Worm (Caenorhabditis elegans) whole organism, L3 larva: Measurements from ENCODE around the gene sdz-6.

Experiments
- R02D3.7 ChIP-seq: fragments of 150-350 bp; optimal IDR thresholded peaks from 2 replicates; lab custom pipeline; 2014; ENCODE audit warnings: missing biosample characterization, missing genetic modification characterization
- ZK546.5 ChIP-seq: sonication (generic microtip); optimal IDR thresholded peaks from 2 replicates; lab custom pipeline; 2017; ENCODE audit warnings: missing biosample characterization, missing genetic modification characterization
- aly-2 ChIP-seq: fragments of 150-350 bp; optimal IDR thresholded peaks from 2 replicates; lab custom pipeline; 2014; ENCODE audit warnings: missing biosample characterization, missing genetic modification characterization
- ama-1 ChIP-seq: fragments of 150-350 bp; optimal IDR thresholded peaks from 2 replicates; lab custom pipeline; 2018
- ceh-82 ChIP-seq: fragments of 150-350 bp; optimal IDR thresholded peaks from 2 replicates; lab custom pipeline; 2014; ENCODE audit warnings: missing biosample characterization, missing genetic modification characterization
- ceh-9 ChIP-seq: sonication (generic microtip); optimal IDR thresholded peaks from 2 replicates; lab custom pipeline; 2018; ENCODE audit warnings: missing biosample characterization, missing genetic modification characterization
- daf-12 ChIP-seq: fragments of 150-350 bp; optimal IDR thresholded peaks from 2 replicates; lab custom pipeline; 2014; ENCODE audit warnings: missing biosample characterization, missing genetic modification reagents, missing genetic modification characterization
- egl-27 ChIP-seq: sonication (generic microtip); optimal IDR thresholded peaks from 4 replicates; lab custom pipeline; 2017; ENCODE audit warnings: missing biosample characterization, missing genetic modification reagents, missing genetic modification characterization
- elt-1 ChIP-seq: fragments of 150-350 bp; optimal IDR thresholded peaks from 2 replicates; lab custom pipeline; 2014; ENCODE audit warnings: missing biosample characterization, missing genetic modification characterization
- elt-2 ChIP-seq: sonication (generic microtip); optimal IDR thresholded peaks from 2 replicates; lab custom pipeline; 2016; ENCODE audit warnings: missing genetic modification reagents, mild to moderate bottlenecking, missing genetic modification characterization, missing compliant biosample characterization
- elt-3 ChIP-seq, 3 experiments: fragments of 150-350 bp in 1 of 3; sonication (generic microtip) in 2 of 3; optimal IDR thresholded peaks; 2 replicates in 2 of 3; 4 replicates in 1 of 3; lab custom pipeline; 2014 to 2017; ENCODE audit warnings: missing biosample characterization in 3 of 3, missing genetic modification characterization in 3 of 3
- fkh-2 ChIP-seq: fragments of 150-350 bp; optimal IDR thresholded peaks from 2 replicates; lab custom pipeline; 2014; ENCODE audit warnings: missing biosample characterization, missing genetic modification reagents, missing genetic modification characterization
- fos-1 ChIP-seq: fragments of 150-350 bp; optimal IDR thresholded peaks from 2 replicates; lab custom pipeline; 2014; ENCODE audit warnings: missing biosample characterization, missing genetic modification characterization
- jun-1 ChIP-seq: fragments of 150-350 bp; optimal IDR thresholded peaks from 2 replicates; lab custom pipeline; 2014; ENCODE audit warnings: missing biosample characterization, missing genetic modification reagents, missing genetic modification characterization
- lsy-12 ChIP-seq: sonication (generic microtip); optimal IDR thresholded peaks from 2 replicates; lab custom pipeline; 2016; ENCODE audit warnings: mild to moderate bottlenecking, missing genetic modification characterization, missing compliant biosample characterization
- mdl-1 ChIP-seq: fragments of 150-350 bp; optimal IDR thresholded peaks from 2 replicates; lab custom pipeline; 2014; ENCODE audit warnings: missing biosample characterization, missing genetic modification characterization
- nfya-1 ChIP-seq: sonication (generic microtip); optimal IDR thresholded peaks from 2 replicates; lab custom pipeline; 2017; ENCODE audit warnings: missing genetic modification characterization, mild to moderate bottlenecking, missing compliant biosample characterization, antibody characterized with exemption, moderate library complexity; ENCODE audit not compliant: insufficient read depth
- nhr-12 ChIP-seq: fragments of 150-350 bp; optimal IDR thresholded peaks from 2 replicates; lab custom pipeline; 2014; ENCODE audit warnings: missing biosample characterization, missing genetic modification characterization
- nhr-23 ChIP-seq: fragments of 150-350 bp; optimal IDR thresholded peaks from 2 replicates; lab custom pipeline; 2014; ENCODE audit warnings: missing biosample characterization, missing genetic modification reagents, missing genetic modification characterization
- nhr-237 ChIP-seq: fragments of 150-350 bp; optimal IDR thresholded peaks from 2 replicates; lab custom pipeline; 2014; ENCODE audit warnings: missing biosample characterization, missing genetic modification characterization
- nhr-25 ChIP-seq: sonication (generic microtip); optimal IDR thresholded peaks from 2 replicates; lab custom pipeline; 2017; ENCODE audit warnings: missing biosample characterization, missing genetic modification characterization
- nhr-28 ChIP-seq: fragments of 150-350 bp; optimal IDR thresholded peaks from 2 replicates; lab custom pipeline; 2014; ENCODE audit warnings: missing biosample characterization, missing genetic modification characterization
- nhr-43 ChIP-seq: sonication (generic microtip); optimal IDR thresholded peaks from 2 replicates; lab custom pipeline; 2016; ENCODE audit warnings: mild to moderate bottlenecking, missing genetic modification characterization, missing compliant biosample characterization; ENCODE audit not compliant: poor library complexity, severe bottlenecking
- nhr-67 ChIP-seq: fragments of 150-350 bp; optimal IDR thresholded peaks from 2 replicates; lab custom pipeline; 2014; ENCODE audit warnings: missing biosample characterization, missing genetic modification characterization
- pha-4 ChIP-seq: fragments of 150-350 bp; optimal IDR thresholded peaks from 2 replicates; lab custom pipeline; 2014; ENCODE audit warnings: missing biosample characterization, missing genetic modification reagents, missing genetic modification characterization
- snpc-4 ChIP-seq: fragments of 150-350 bp; optimal IDR thresholded peaks from 2 replicates; lab custom pipeline; 2014; ENCODE audit warnings: missing biosample characterization, missing genetic modification characterization
- tbx-2 ChIP-seq: sonication (generic microtip); optimal IDR thresholded peaks from 2 replicates; lab custom pipeline; 2016; ENCODE audit warnings: mild to moderate bottlenecking, missing genetic modification characterization, missing compliant biosample characterization
- unc-39 ChIP-seq: sonication (generic microtip); optimal IDR thresholded peaks from 4 replicates; lab custom pipeline; 2017; ENCODE audit warnings: missing biosample characterization, missing genetic modification characterization
- unc-62 ChIP-seq: fragments of 150-350 bp; sonication (generic microtip); optimal IDR thresholded peaks from 4 replicates; lab custom pipeline; 2014; ENCODE audit warnings: missing biosample characterization, missing genetic modification reagents, missing genetic modification characterization
- zag-1 ChIP-seq: fragments of 150-350 bp; optimal IDR thresholded peaks from 2 replicates; lab custom pipeline; 2014; ENCODE audit warnings: missing biosample characterization, missing genetic modification characterization
- ztf-11 ChIP-seq: fragments of 150-350 bp; optimal IDR thresholded peaks from 2 replicates; lab custom pipeline; 2014; ENCODE audit warnings: missing biosample characterization, missing genetic modification characterization

Gene sdz-6

DNA sequence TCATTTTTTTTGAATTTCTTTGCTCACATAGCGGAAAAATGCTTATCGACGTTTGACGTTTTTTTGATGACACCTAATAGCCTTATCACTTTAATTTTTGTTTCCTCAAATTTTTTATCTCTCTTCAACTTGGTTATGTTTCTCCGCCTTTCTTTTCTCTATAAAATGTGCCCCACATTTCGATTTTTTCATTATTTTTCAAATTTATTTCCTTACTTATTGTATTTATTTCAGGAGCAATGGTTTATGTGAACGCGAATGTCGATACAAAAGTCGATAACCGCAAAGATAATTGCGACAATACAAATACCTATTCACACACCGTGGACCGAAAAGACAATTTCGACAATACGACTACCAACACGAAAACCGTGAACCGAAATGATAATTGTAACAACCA is at the start of gene sdz-6:
sdz-6 (plus strand) TSS at position 229 of the 400 bp plus-strand sequence.
- TF ChIP-seq fkh-2 (no peak), elt-2 (tag; lab: Kevin White, UChicago) (peak; percentile 34)

DNA sequence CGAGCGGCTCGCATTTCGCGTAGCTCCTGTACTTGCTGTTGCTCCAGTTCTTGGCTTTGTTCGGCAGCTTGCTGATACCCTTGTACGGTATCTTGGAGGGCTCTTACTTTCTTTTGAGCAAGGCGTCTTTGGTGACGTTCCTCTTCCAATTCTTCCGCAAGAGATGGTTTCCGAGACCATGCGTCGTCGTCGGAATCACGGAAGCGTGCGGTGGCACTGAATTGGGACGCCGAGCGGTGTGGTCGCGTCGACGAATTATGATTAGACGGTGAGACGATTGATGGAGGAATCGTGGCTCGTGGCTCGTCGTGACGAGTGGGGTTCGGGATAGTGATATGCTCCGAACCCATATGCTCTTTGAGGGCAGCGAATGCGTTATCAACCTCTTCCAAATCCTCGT is 44.1 kb upstream of the sdz-6 start:
- TF ChIP-seq nhr-67 (tag; lab: Kevin White, UChicago): no peak
- TF ChIP-seq unc-62 (GFP tag; lab: Kevin White, UChicago): no peak
- no peak for TF ChIP-seq R02D3.7 (tag; lab: Kevin White, UChicago)
- no peak for TF ChIP-seq nhr-23 (tag; lab: Kevin White, UChicago)
- TF ChIP-seq daf-12 (tag; lab: Kevin White, UChicago): no peak
- TF ChIP-seq nhr-12 (tag; lab: Kevin White, UChicago): no peak
- TF ChIP-seq aly-2: no peak
- no peak for TF ChIP-seq elt-1 (tag; lab: Kevin White, UChicago)

ce11 chrV:19278488-19278887 is 41.9 kb upstream of the sdz-6 start:
- no peak for TF ChIP-seq nfya-1 (tag; lab: Kevin White, UChicago)
- TF ChIP-seq daf-12 (tag; lab: Kevin White, UChicago): no peak
- TF ChIP-seq snpc-4: no peak
- TF ChIP-seq mdl-1 (tag; lab: Kevin White, UChicago): no peak
- no peak for TF ChIP-seq fos-1 (tag; lab: Kevin White, UChicago)
- TF ChIP-seq jun-1: no peak
- TF ChIP-seq fkh-2: no peak
- no peak for TF ChIP-seq tbx-2 (tag; lab: Kevin White, UChicago)
- no peak for TF ChIP-seq R02D3.7 (tag; lab: Kevin White, UChicago)
- no peak for TF ChIP-seq ZK546.5 (tag; lab: Kevin White, UChicago)
- no peak for TF ChIP-seq ceh-82 (tag; lab: Kevin White, UChicago)
- TF ChIP-seq nhr-43: no peak

DNA sequence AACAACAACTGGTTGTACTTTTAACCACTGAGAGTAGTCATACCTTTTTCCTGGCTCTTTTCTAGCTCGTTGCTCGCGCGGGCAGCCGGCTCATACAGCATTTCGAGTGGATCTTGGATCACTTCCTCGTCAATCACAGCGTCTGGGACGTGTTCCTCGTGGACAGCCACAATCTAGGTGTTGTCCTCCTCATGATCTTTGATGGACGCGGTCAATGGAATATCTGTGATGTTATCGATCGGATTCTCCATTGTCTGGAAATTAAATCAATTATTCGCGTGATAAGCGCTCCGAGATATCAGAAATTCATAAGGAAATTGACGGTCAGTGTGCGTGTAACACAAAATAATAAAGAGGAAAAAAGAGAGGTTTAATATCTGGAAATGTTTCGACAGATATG is 40.5 kb upstream of the sdz-6 start, which contains the start of gene F21D9.8:
F21D9.8 (minus strand) TSS at position 101 of the 400 bp plus-strand sequence.
- TF ChIP-seq unc-39 (no peak), elt-1 (tag; lab: Kevin White, UChicago) (no peak), zag-1 (tag; lab: Kevin White, UChicago) (no peak), lsy-12 (tag; lab: Kevin White, UChicago) (no peak), nhr-28 (tag; lab: Kevin White, UChicago) (no peak), ZK546.5 (tag; lab: Kevin White, UChicago) (no peak), ceh-9 (tag; lab: Kevin White, UChicago) (no peak), egl-27 (tag; lab: Kevin White, UChicago) (no peak), elt-3 (tag; optimal IDR thresholded peaks at IDR 0.05; lab: Kevin White, UChicago) (no peak)

DNA sequence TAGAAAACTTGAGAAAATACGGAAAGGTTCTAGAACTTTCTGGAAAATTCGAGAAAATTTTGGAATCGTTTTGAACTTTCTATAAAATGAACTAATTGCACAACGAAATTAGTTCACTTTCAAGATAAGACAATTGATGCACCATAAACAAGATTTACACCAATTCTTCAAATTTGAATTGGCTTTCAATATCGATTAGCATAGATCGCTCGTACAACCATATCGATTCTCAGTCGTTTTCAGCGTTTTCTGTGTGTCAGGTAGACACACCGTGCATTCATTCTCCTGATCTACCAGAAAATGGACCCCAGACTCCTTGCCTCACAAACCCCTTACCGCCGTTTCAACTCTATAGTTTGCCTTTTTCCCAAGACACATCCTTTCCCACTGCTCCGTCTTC is 38.1 kb upstream of the sdz-6 start, which contains the start of gene fbxb-117:
fbxb-117 (plus strand) TSS at position 301 of the 400 bp plus-strand sequence.
- TF ChIP-seq pha-4 (tag; lab: Kevin White, UChicago) (no peak), nhr-28 (tag; lab: Kevin White, UChicago) (no peak), elt-2 (tag; lab: Kevin White, UChicago) (no peak), nhr-237 (tag; lab: Kevin White, UChicago) (no peak)

DNA sequence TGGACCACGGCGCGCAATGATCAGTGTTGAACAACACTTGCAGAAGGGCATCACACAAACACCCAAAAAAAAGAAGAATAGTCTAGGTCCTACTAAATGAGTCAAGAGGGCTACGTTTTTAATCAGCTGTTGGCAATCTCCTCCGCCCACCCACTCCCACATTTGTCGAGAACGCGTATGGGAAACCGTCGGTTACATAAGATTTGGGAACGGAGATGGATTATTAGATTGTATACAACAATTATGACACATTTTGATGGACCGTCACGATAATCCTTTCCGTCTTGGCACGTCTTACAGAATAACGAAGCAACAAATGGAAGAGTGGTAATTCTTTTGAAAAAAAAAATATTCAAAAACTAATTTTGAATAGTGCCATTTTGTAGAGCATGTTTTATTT is 34.5 kb upstream of the sdz-6 start:
- no peak for TF ChIP-seq fkh-2
- no peak for TF ChIP-seq zag-1 (tag; lab: Kevin White, UChicago)
- TF ChIP-seq tbx-2 (tag; lab: Kevin White, UChicago): no peak
- TF ChIP-seq snpc-4: no peak

DNA sequence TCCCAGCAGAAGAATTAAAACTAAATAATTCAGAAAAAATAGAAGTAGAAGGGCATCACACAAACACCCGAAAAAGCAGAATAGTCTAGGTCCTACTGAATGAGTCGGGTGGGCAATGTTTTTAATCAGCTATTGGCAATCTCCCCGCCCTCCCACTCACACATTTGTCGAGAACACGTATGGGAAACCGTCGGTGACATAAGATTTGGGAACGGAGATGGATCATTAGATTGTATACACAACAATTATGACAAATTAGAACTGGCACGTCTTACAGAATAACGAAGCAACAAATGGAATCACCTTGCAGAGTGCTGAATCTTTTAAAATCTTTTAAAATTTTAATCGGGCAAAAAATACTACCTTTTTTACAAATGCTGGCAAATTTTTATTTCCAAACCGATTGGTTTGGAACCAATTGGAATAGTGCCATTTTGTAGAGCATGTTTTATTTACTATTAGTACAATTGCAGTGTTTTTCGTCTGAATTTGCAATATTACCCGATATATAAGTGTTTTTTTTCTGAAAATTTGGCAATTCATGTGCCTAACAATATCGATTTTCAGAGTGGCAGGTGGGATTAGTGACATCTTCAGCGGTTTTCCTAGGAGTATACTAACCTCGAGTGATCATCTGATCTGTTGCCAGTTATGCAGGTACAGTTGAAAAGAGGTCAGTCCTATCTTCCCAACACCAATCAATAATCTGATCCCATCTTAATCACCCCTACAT is 32.2 kb upstream of the sdz-6 start, which contains the start of the genes F55C9.3 and fbxb-57:
F55C9.3 (minus strand) TSS at position 101 of the 733 bp plus-strand sequence.
fbxb-57 (plus strand) TSS at position 683 of the 733 bp plus-strand sequence.
- no peak for TF ChIP-seq nhr-25 (tag; lab: Kevin White, UChicago)
- TF ChIP-seq ztf-11 (tag; lab: Kevin White, UChicago): no peak
- TF ChIP-seq nhr-12 (tag; lab: Kevin White, UChicago): no peak
- no peak for TF ChIP-seq ama-1
- no peak for TF ChIP-seq daf-12 (tag; lab: Kevin White, UChicago)
- TF ChIP-seq ZK546.5 (tag; lab: Kevin White, UChicago): no peak
- TF ChIP-seq R02D3.7 (tag; lab: Kevin White, UChicago): no peak
